Fruit fly (Drosophila melanogaster) Kc167 (cell line): ENCODE results near the gene CG15894.

Source experiments
- Sin3A ChIP-seq: fragments of >200 bp; optimal IDR thresholded peaks from 2 replicates; lab custom pipeline; 2018; ENCODE audit warnings: missing external identifiers
- h ChIP-seq: fragments of >200 bp; optimal IDR thresholded peaks from 3 replicates; lab custom pipeline; 2018; ENCODE audit warnings: missing external identifiers
- psq ChIP-seq: fragments of >200 bp; optimal IDR thresholded peaks from 2 replicates; lab custom pipeline; 2017; ENCODE audit warnings: missing external identifiers

dm6 chrX:6266092-6266491 is 42.9 kb upstream of the CG15894 start:
- TF ChIP-seq Sin3A (no peak), h (lab: Kevin White, UChicago) (no peak), psq (lab: Kevin White, UChicago) (no peak)
